Worm (Caenorhabditis elegans) whole organism, L3 larva: ENCODE measurements around the gene msp-38.

Source experiments
- ZK546.5 ChIP-seq: sonication (generic microtip); optimal IDR thresholded peaks from 2 replicates; lab custom pipeline; 2017; ENCODE audit warnings: missing biosample characterization, missing genetic modification characterization
- ceh-28 ChIP-seq: fragments of 150-350 bp; optimal IDR thresholded peaks from 2 replicates; lab custom pipeline; 2014; ENCODE audit warnings: missing biosample characterization, missing genetic modification reagents, missing genetic modification characterization
- ceh-82 ChIP-seq: fragments of 150-350 bp; optimal IDR thresholded peaks from 2 replicates; lab custom pipeline; 2014; ENCODE audit warnings: missing biosample characterization, missing genetic modification characterization
- egl-27 ChIP-seq: sonication (generic microtip); optimal IDR thresholded peaks from 4 replicates; lab custom pipeline; 2017; ENCODE audit warnings: missing biosample characterization, missing genetic modification reagents, missing genetic modification characterization
- elt-2 ChIP-seq: sonication (generic microtip); optimal IDR thresholded peaks from 2 replicates; lab custom pipeline; 2016; ENCODE audit warnings: missing genetic modification reagents, mild to moderate bottlenecking, missing genetic modification characterization, missing compliant biosample characterization
- fkh-10 ChIP-seq: sonication (generic microtip); optimal IDR thresholded peaks from 2 replicates; lab custom pipeline; 2017; ENCODE audit warnings: missing biosample characterization, missing genetic modification reagents, missing genetic modification characterization
- mdl-1 ChIP-seq: fragments of 150-350 bp; optimal IDR thresholded peaks from 2 replicates; lab custom pipeline; 2014; ENCODE audit warnings: missing biosample characterization, missing genetic modification characterization
- nhr-25 ChIP-seq: sonication (generic microtip); optimal IDR thresholded peaks from 2 replicates; lab custom pipeline; 2017; ENCODE audit warnings: missing biosample characterization, missing genetic modification characterization
- nhr-28 ChIP-seq: fragments of 150-350 bp; optimal IDR thresholded peaks from 2 replicates; lab custom pipeline; 2014; ENCODE audit warnings: missing biosample characterization, missing genetic modification characterization
- nhr-76 ChIP-seq: fragments of 150-350 bp; sonication (generic microtip); optimal IDR thresholded peaks from 5 replicates; lab custom pipeline; 2014; ENCODE audit warnings: missing biosample characterization, missing genetic modification characterization
- sea-2 ChIP-seq: fragments of 150-350 bp; sonication (generic microtip); optimal IDR thresholded peaks from 4 replicates; lab custom pipeline; 2014; ENCODE audit warnings: missing biosample characterization, missing genetic modification reagents, missing genetic modification characterization

DNA sequence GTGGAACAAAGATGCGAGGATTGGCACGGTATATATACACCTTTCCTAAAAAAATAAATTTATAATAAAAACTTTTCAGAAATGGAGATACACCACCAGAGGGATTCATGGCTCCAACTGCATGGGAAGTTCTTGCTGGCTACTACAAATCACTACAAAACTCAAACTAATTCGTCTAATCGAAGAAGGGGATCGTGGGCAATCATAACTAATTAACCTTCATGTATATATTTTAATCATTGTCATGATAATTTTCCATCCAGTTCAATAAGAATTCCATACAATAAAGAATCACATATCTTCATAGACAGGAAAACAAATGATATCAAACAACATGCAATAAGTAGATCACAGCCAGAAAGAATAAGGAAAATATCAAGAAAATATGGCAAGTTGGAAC, 20.5 kb upstream of the msp-38 start:
- TF ChIP-seq nhr-76 (no peak), egl-27 (tag; lab: Kevin White, UChicago) (no peak), sea-2 (no peak), ceh-28 (tag; lab: Kevin White, UChicago) (no peak), ceh-82 (tag; lab: Kevin White, UChicago) (no peak), elt-2 (tag; lab: Kevin White, UChicago) (no peak), fkh-10 (GFP tag; lab: Kevin White, UChicago) (no peak), mdl-1 (tag; lab: Kevin White, UChicago) (no peak), nhr-28 (no peak), nhr-25 (tag; lab: Kevin White, UChicago) (no peak), ZK546.5 (tag; lab: Kevin White, UChicago) (no peak)
